Fruit fly (Drosophila melanogaster) whole organism, embryonic: ENCODE results near the gene STUB1.
A peak's percentile ranks its signal among the peaks of the same experiment; 100 is the strongest.

Source experiments
- BEAF-32 ChIP-seq: fragments of 200-800 bp; sonication (Bioruptor generic); optimal IDR thresholded peaks from 3 replicates; lab custom pipeline; 2017; ENCODE audit warnings: missing biosample characterization, missing genetic modification characterization, mild to moderate bottlenecking, moderate library complexity, missing genetic modification reagents
- Bgb ChIP-seq: fragments of 200-800 bp; sonication (Bioruptor generic); IDR thresholded peaks from 2 replicates; pipeline ENCODE4 v1.3.6; 2022; ENCODE audit warnings: missing biosample characterization, missing genetic modification characterization; ENCODE audit not compliant: partially characterized antibody
- BtbVII ChIP-seq: fragments of 200-800 bp; sonication (Bioruptor generic); optimal IDR thresholded peaks from 3 replicates; lab custom pipeline; 2017; ENCODE audit warnings: missing biosample characterization, mild to moderate bottlenecking, missing genetic modification characterization
- CG11093 ChIP-seq: fragments of 200-800 bp; sonication (Bioruptor generic); IDR thresholded peaks from 3 replicates; pipeline ENCODE4 v1.3.6; 2022; ENCODE audit warnings: missing biosample characterization, missing genetic modification characterization
- CG11504 ChIP-seq: fragments of 200-800 bp; sonication (Bioruptor generic); optimal IDR thresholded peaks from 3 replicates; lab custom pipeline; 2019; ENCODE audit warnings: missing biosample characterization, mild to moderate bottlenecking, missing genetic modification characterization, moderate library complexity
- CG13296 ChIP-seq: fragments of 200-800 bp; sonication (Bioruptor generic); optimal IDR thresholded peaks from 3 replicates; lab custom pipeline; 2018; ENCODE audit warnings: missing biosample characterization, mild to moderate bottlenecking, missing genetic modification characterization
- CG14710 ChIP-seq: fragments of 200-800 bp; sonication (Bioruptor generic); optimal IDR thresholded peaks from 3 replicates; lab custom pipeline; 2019; ENCODE audit warnings: missing biosample characterization, mild to moderate bottlenecking, missing genetic modification characterization, moderate library complexity
- CG14965 ChIP-seq: fragments of 200-800 bp; sonication (Bioruptor generic); optimal IDR thresholded peaks from 2 replicates; lab custom pipeline; 2016; ENCODE audit warnings: missing biosample characterization, missing genetic modification characterization, borderline replicate concordance
- CG15696 ChIP-seq: fragments of 200-800 bp; sonication (Bioruptor generic); optimal IDR thresholded peaks from 2 replicates; lab custom pipeline; 2019; ENCODE audit warnings: missing biosample characterization, mild to moderate bottlenecking, missing genetic modification characterization, moderate library complexity
- CG17385 ChIP-seq: fragments of 200-800 bp; sonication (Bioruptor generic); optimal IDR thresholded peaks from 3 replicates; lab custom pipeline; 2018; ENCODE audit warnings: missing biosample characterization, mild to moderate bottlenecking, missing genetic modification characterization
- CG1832 ChIP-seq: fragments of 200-800 bp; sonication (Bioruptor generic); optimal IDR thresholded peaks from 2 replicates; lab custom pipeline; 2017; ENCODE audit warnings: missing biosample characterization, mild to moderate bottlenecking, missing genetic modification characterization, inconsistent platforms
- CG2116 ChIP-seq: fragments of 200-800 bp; sonication (Bioruptor generic); optimal IDR thresholded peaks from 3 replicates; lab custom pipeline; 2018; ENCODE audit warnings: missing biosample characterization, mild to moderate bottlenecking, missing genetic modification characterization
- CG30020 ChIP-seq: fragments of 200-800 bp; optimal IDR thresholded peaks from 2 replicates; lab custom pipeline; 2019; ENCODE audit warnings: missing biosample characterization, mild to moderate bottlenecking, missing genetic modification characterization, moderate library complexity
- CG32772 ChIP-seq: fragments of 200-800 bp; sonication (Bioruptor generic); IDR thresholded peaks from 2 replicates; pipeline ENCODE4 v1.3.6; 2022; ENCODE audit warnings: missing biosample characterization, missing genetic modification characterization
- CG6175 ChIP-seq: fragments of 200-800 bp; sonication (Bioruptor generic); IDR thresholded peaks from 3 replicates; pipeline ENCODE4 v1.3.6; 2022; ENCODE audit warnings: missing biosample characterization, missing genetic modification characterization
- CG6272 ChIP-seq: fragments of 200-800 bp; sonication (Bioruptor generic); IDR thresholded peaks from 2 replicates; pipeline ENCODE4 v1.3.6; 2022; ENCODE audit warnings: missing biosample characterization, missing genetic modification characterization
- CG7963 ChIP-seq: fragments of 200-800 bp; sonication (Bioruptor generic); IDR thresholded peaks from 3 replicates; pipeline ENCODE4 v1.3.6; 2022; ENCODE audit warnings: missing biosample characterization, missing genetic modification characterization; ENCODE audit not compliant: partially characterized antibody
- CG8388 ChIP-seq: fragments of 200-800 bp; sonication (Bioruptor generic); optimal IDR thresholded peaks from 2 replicates; lab custom pipeline; 2019; ENCODE audit warnings: missing biosample characterization, mild to moderate bottlenecking, missing genetic modification characterization, moderate library complexity
- CG8924 ChIP-seq: fragments of 200-800 bp; optimal IDR thresholded peaks from 3 replicates; lab custom pipeline; 2019; ENCODE audit warnings: missing biosample characterization, mild to moderate bottlenecking, missing genetic modification characterization, moderate library complexity
- CG8944 ChIP-seq: fragments of 200-800 bp; sonication (Bioruptor generic); optimal IDR thresholded peaks from 3 replicates; lab custom pipeline; 2016; ENCODE audit warnings: missing biosample characterization, missing genetic modification characterization
- CG9932 ChIP-seq: fragments of 200-800 bp; sonication (Bioruptor generic); IDR thresholded peaks from 2 replicates; pipeline ENCODE4 v1.3.6; 2022; ENCODE audit warnings: missing biosample characterization, missing genetic modification characterization
- CkIIα-i1 ChIP-seq: fragments of 200-800 bp; sonication (Bioruptor generic); IDR thresholded peaks from 2 replicates; pipeline ENCODE4 v1.3.6; 2022; ENCODE audit warnings: missing biosample characterization, missing genetic modification characterization
- Deaf1 ChIP-seq: fragments of 200-800 bp; optimal IDR thresholded peaks from 3 replicates; lab custom pipeline; 2019; ENCODE audit warnings: missing biosample characterization, mild to moderate bottlenecking, missing genetic modification characterization, moderate library complexity
- Dek ChIP-seq: fragments of 200-800 bp; sonication (Bioruptor generic); optimal IDR thresholded peaks from 3 replicates; lab custom pipeline; 2019; ENCODE audit warnings: missing biosample characterization, mild to moderate bottlenecking, missing genetic modification characterization, moderate library complexity
- Dll ChIP-seq: fragments of 200-800 bp; sonication (Bioruptor generic); IDR thresholded peaks from 4 replicates; pipeline ENCODE4 v1.3.6; 2022; ENCODE audit warnings: missing biosample characterization, missing genetic modification characterization; ENCODE audit not compliant: partially characterized antibody
- Doc3 ChIP-seq: fragments of 200-800 bp; sonication (Bioruptor generic); IDR thresholded peaks from 3 replicates; pipeline ENCODE4 v1.3.6; 2022; ENCODE audit warnings: missing biosample characterization, missing genetic modification characterization; ENCODE audit not compliant: partially characterized antibody
- Elba2 ChIP-seq: fragments of 200-800 bp; sonication (Bioruptor generic); optimal IDR thresholded peaks from 3 replicates; lab custom pipeline; 2016; ENCODE audit warnings: missing biosample characterization, missing genetic modification characterization
- Hr39 ChIP-seq: fragments of >200 bp; optimal IDR thresholded peaks from 2 replicates; lab custom pipeline; 2017
- Kr ChIP-seq: fragments of 200-800 bp; sonication (Bioruptor generic); optimal IDR thresholded peaks from 2 replicates; lab custom pipeline; 2017; ENCODE audit warnings: missing biosample characterization, mild to moderate bottlenecking, missing genetic modification characterization
- MESR4 ChIP-seq: fragments of 200-800 bp; sonication (Bioruptor generic); optimal IDR thresholded peaks from 2 replicates; lab custom pipeline; 2018; ENCODE audit warnings: missing biosample characterization, mild to moderate bottlenecking, missing genetic modification characterization, moderate library complexity
- Myb ChIP-seq: fragments of 200-800 bp; sonication (Bioruptor generic); optimal IDR thresholded peaks from 2 replicates; lab custom pipeline; 2016; ENCODE audit warnings: missing biosample characterization, missing genetic modification characterization
- NK7.1 ChIP-seq: fragments of 200-800 bp; sonication (Bioruptor generic); optimal IDR thresholded peaks from 3 replicates; lab custom pipeline; 2016; ENCODE audit warnings: missing biosample characterization, missing genetic modification characterization
- Ptx1 ChIP-seq: fragments of 200-800 bp; sonication (Bioruptor generic); IDR thresholded peaks from 2 replicates; pipeline ENCODE4 v1.3.6; 2022; ENCODE audit warnings: missing biosample characterization, missing genetic modification characterization
- Scr ChIP-seq: fragments of 200-800 bp; sonication (Bioruptor generic); IDR thresholded peaks from 2 replicates; pipeline ENCODE4 v1.3.6; 2022; ENCODE audit warnings: missing biosample characterization, missing genetic modification characterization; ENCODE audit not compliant: partially characterized antibody
- ara ChIP-seq: fragments of 200-800 bp; sonication (Bioruptor generic); IDR thresholded peaks from 2 replicates; pipeline ENCODE4 v1.3.6; 2022; ENCODE audit warnings: missing biosample characterization, missing genetic modification characterization
- az2 ChIP-seq: fragments of 200-800 bp; sonication (Bioruptor generic); optimal IDR thresholded peaks from 3 replicates; lab custom pipeline; 2016; ENCODE audit warnings: missing biosample characterization, missing genetic modification characterization
- dan ChIP-seq: fragments of 200-800 bp; sonication (Bioruptor generic); IDR thresholded peaks from 2 replicates; pipeline ENCODE4 v1.3.6; 2022; ENCODE audit warnings: missing biosample characterization, missing genetic modification characterization
- dm ChIP-seq: fragments of 200-800 bp; sonication (Bioruptor generic); optimal IDR thresholded peaks from 3 replicates; lab custom pipeline; 2016; ENCODE audit warnings: missing biosample characterization, missing genetic modification characterization
- eve ChIP-seq, 2 experiments: fragments of >200 bp; optimal IDR thresholded peaks; 2 replicates each; lab custom pipeline; 2017; ENCODE audit warnings: missing biosample characterization in 2 of 2, missing genetic modification characterization in 2 of 2
- exex ChIP-seq: fragments of 200-800 bp; sonication (Bioruptor generic); optimal IDR thresholded peaks from 4 replicates; lab custom pipeline; 2018; ENCODE audit warnings: missing biosample characterization, mild to moderate bottlenecking, missing genetic modification characterization, moderate library complexity
- fd96Cb ChIP-seq: fragments of 200-800 bp; sonication (Bioruptor generic); optimal IDR thresholded peaks from 2 replicates; lab custom pipeline; 2018; ENCODE audit warnings: missing biosample characterization, mild to moderate bottlenecking, missing genetic modification characterization, moderate library complexity
- fru ChIP-seq: fragments of >200 bp; optimal IDR thresholded peaks from 2 replicates; lab custom pipeline; 2017
- grn ChIP-seq: fragments of 200-800 bp; sonication (Bioruptor generic); optimal IDR thresholded peaks from 3 replicates; lab custom pipeline; 2017; ENCODE audit warnings: missing biosample characterization, missing genetic modification characterization
- lov ChIP-seq, 2 experiments: fragments of 200-800 bp in 1 of 2; fragments of >200 bp in 1 of 2; sonication (Bioruptor generic) in 1 of 2; IDR thresholded peaks in 1 of 2; optimal IDR thresholded peaks in 1 of 2; 2 replicates in 1 of 2; 3 replicates in 1 of 2; pipeline versions ENCODE4 v1.3.6 to Lab custom; 2017 to 2022; ENCODE audit warnings: missing biosample characterization in 1 of 2, missing genetic modification characterization in 1 of 2
- otp ChIP-seq: fragments of 200-800 bp; sonication (Bioruptor generic); IDR thresholded peaks from 3 replicates; pipeline ENCODE4, ENCODE4 v1.3.6; 2022; ENCODE audit warnings: missing biosample characterization, missing genetic modification characterization
- pb ChIP-seq: fragments of 200-800 bp; sonication (Bioruptor generic); optimal IDR thresholded peaks from 3 replicates; lab custom pipeline; 2016; ENCODE audit warnings: missing biosample characterization, missing genetic modification characterization
- sens ChIP-seq: fragments of 200-800 bp; sonication (Bioruptor generic); peaks from one replicate; lab custom pipeline; 2016; ENCODE audit warnings: missing biosample characterization, missing genetic modification characterization
- slp2 ChIP-seq: fragments of 200-800 bp; sonication (Bioruptor generic); optimal IDR thresholded peaks from 2 replicates; lab custom pipeline; 2016; ENCODE audit warnings: missing biosample characterization, missing genetic modification characterization
- sna ChIP-seq: fragments of 200-800 bp; sonication (Bioruptor generic); IDR thresholded peaks from 2 replicates; pipeline ENCODE4 v1.3.6; 2022; ENCODE audit warnings: missing biosample characterization, missing genetic modification characterization; ENCODE audit not compliant: partially characterized antibody
- zen ChIP-seq: fragments of 200-800 bp; sonication (Bioruptor generic); optimal IDR thresholded peaks from 3 replicates; lab custom pipeline; 2018; ENCODE audit warnings: missing biosample characterization, mild to moderate bottlenecking, missing genetic modification characterization, moderate library complexity
- zen2 ChIP-seq: fragments of 200-800 bp; sonication (Bioruptor generic); IDR thresholded peaks from 3 replicates; pipeline ENCODE4 v1.3.6; 2022; ENCODE audit warnings: missing biosample characterization, missing genetic modification characterization; ENCODE audit not compliant: partially characterized antibody

STUB1 gene

DNA sequence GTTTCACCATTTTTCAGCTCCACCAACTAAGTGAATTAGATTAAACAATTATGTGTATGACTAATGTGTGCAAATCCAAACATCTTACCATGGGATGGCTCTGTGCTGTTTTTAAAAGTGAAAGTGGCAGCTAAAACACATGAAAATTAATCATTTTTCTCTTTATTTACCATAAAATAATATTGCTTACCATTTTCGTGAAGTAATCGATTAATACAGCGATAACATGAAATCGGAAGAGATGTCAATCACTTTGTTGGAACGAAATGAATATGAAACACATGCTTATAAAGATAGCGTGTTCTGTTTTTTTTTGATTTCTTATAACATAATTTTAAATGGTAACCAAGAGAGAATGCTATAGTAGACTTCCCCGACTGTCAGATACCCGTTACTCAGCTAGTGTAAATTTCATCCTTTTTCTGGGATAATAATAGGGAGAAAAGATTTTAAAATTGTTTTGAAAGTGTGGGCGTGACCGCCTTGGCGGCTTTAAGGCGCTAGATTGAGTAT lies 33.5 kb upstream of the STUB1 start (continued):
- peak; percentile 95 for TF ChIP-seq CG30020 (tag; lab: Kevin White, UChicago)
- TF ChIP-seq ara (GFP tag; lab: Robert Waterston, UW), result no peak
- TF ChIP-seq sna (GFP tag; lab: Robert Waterston, UW), result peak; percentile 58; the same call in 1 of the 2 replicates
- TF ChIP-seq CG8944, result no peak
- TF ChIP-seq Scr (GFP tag; lab: Robert Waterston, UW), result peak; percentile 63
- no peak for TF ChIP-seq fru (lab: Kevin White, UChicago)
- no peak for TF ChIP-seq CG11093
- peak in 1 of 2 experiments; percentile 61 for TF ChIP-seq eve (GFP tag; optimal IDR thresholded peaks at IDR 0.05; lab: Kevin White, UChicago)
- no peak for TF ChIP-seq pb (GFP tag; lab: Kevin White, UChicago)
- TF ChIP-seq Dll, result peak; percentile 63
- TF ChIP-seq Bgb (GFP tag; lab: Robert Waterston, UW), result no peak
- TF ChIP-seq az2 (GFP tag; lab: Kevin White, UChicago), result no peak
- TF ChIP-seq otp (GFP tag; lab: Robert Waterston, UW), result no peak
- no peak for TF ChIP-seq dan
- TF ChIP-seq CkIIα-i1 (GFP tag; lab: Robert Waterston, UW), result no peak
- TF ChIP-seq CG9932 (GFP tag; lab: Robert Waterston, UW), result no peak
- TF ChIP-seq Elba2 (GFP tag; lab: Kevin White, UChicago), result no peak
- TF ChIP-seq CG6272, result no peak
- no peak for TF ChIP-seq CG17385
- no peak for TF ChIP-seq Kr (GFP tag; lab: Kevin White, UChicago)
- no peak for TF ChIP-seq Dek (tag; lab: Kevin White, UChicago)
- TF ChIP-seq CG15696, result no peak
- no peak for TF ChIP-seq exex (tag; lab: Kevin White, UChicago)
- TF ChIP-seq Doc3 (GFP tag; lab: Robert Waterston, UW), result 0 out of 3 replicates have a peak, but pooled peaks have one; percentile 38
- no peak for TF ChIP-seq fd96Cb (tag; lab: Kevin White, UChicago)
- no peak for TF ChIP-seq dm (GFP tag; lab: Kevin White, UChicago)
- no peak for TF ChIP-seq CG32772 (GFP tag; lab: Robert Waterston, UW)
- TF ChIP-seq CG8388, result no peak
- TF ChIP-seq CG11504 (tag; lab: Kevin White, UChicago), result no peak
- TF ChIP-seq CG14965, result no peak
- TF ChIP-seq zen (tag; lab: Kevin White, UChicago), result no peak
- peak; percentile 1 for TF ChIP-seq CG14710 (tag; lab: Kevin White, UChicago)
- no peak for TF ChIP-seq CG13296 (GFP tag; lab: Kevin White, UChicago)
- no peak for TF ChIP-seq slp2 (GFP tag; lab: Kevin White, UChicago)
- no peak for TF ChIP-seq grn (GFP tag; lab: Kevin White, UChicago)
- no peak for TF ChIP-seq CG1832 (GFP tag; lab: Kevin White, UChicago)
- peak; percentile 72 for TF ChIP-seq CG2116 (GFP tag; lab: Kevin White, UChicago)
- peak; percentile 57 for TF ChIP-seq BEAF-32 (GFP tag; lab: Kevin White, UChicago)
- TF ChIP-seq NK7.1 (GFP tag; lab: Kevin White, UChicago), result no peak
- no peak for TF ChIP-seq BtbVII (GFP tag; lab: Kevin White, UChicago)
- no peak for TF ChIP-seq Deaf1 (tag; lab: Kevin White, UChicago)
- TF ChIP-seq zen2 (GFP tag; lab: Robert Waterston, UW), result no peak
- no peak for TF ChIP-seq Hr39 (lab: Kevin White, UChicago)
- peak; percentile 91 for TF ChIP-seq sens (GFP tag; lab: Kevin White, UChicago)
- TF ChIP-seq CG7963, result no peak
- peak; percentile 79 for TF ChIP-seq CG8924 (tag; lab: Kevin White, UChicago)
- no peak for TF ChIP-seq lov (optimal IDR thresholded peaks at IDR 0.05; lab: Kevin White, UChicago)
- no peak for TF ChIP-seq lov (GFP tag; IDR thresholded peaks at IDR 0.05; lab: Robert Waterston, UW)
- TF ChIP-seq CG6175 (GFP tag; lab: Robert Waterston, UW), result no peak
- peak; percentile 54 for TF ChIP-seq MESR4 (GFP tag; lab: Kevin White, UChicago)
- no peak for TF ChIP-seq Myb (GFP tag; lab: Kevin White, UChicago)
- TF ChIP-seq Ptx1 (GFP tag; lab: Robert Waterston, UW), result no peak
